Fruit fly (Drosophila melanogaster) whole organism, embryonic: ENCODE data around the gene fit.

Experiments
- Atf3 ChIP-seq: fragments of 200-800 bp; sonication (Bioruptor generic); optimal IDR thresholded peaks from 3 replicates; lab custom pipeline; 2016; ENCODE audit warnings: missing biosample characterization, missing genetic modification characterization
- BtbVII ChIP-seq: fragments of 200-800 bp; sonication (Bioruptor generic); optimal IDR thresholded peaks from 3 replicates; lab custom pipeline; 2017; ENCODE audit warnings: missing biosample characterization, mild to moderate bottlenecking, missing genetic modification characterization
- CG10979 ChIP-seq: fragments of 200-800 bp; sonication (Bioruptor generic); optimal IDR thresholded peaks from 2 replicates; lab custom pipeline; 2018; ENCODE audit warnings: missing biosample characterization, mild to moderate bottlenecking, missing genetic modification characterization, moderate library complexity
- CG12299 ChIP-seq: fragments of 200-800 bp; sonication (Bioruptor generic); optimal IDR thresholded peaks from 2 replicates; lab custom pipeline; 2018; ENCODE audit warnings: missing biosample characterization, mild to moderate bottlenecking, missing genetic modification characterization
- CG13424 ChIP-seq: fragments of 200-800 bp; sonication (Bioruptor generic); optimal IDR thresholded peaks from 2 replicates; lab custom pipeline; 2019; ENCODE audit warnings: missing biosample characterization, mild to moderate bottlenecking, missing genetic modification characterization, moderate library complexity
- CG13624 ChIP-seq: fragments of 200-800 bp; sonication (Bioruptor generic); optimal IDR thresholded peaks from 2 replicates; lab custom pipeline; 2016; ENCODE audit warnings: missing biosample characterization, missing genetic modification characterization
- CG15073 ChIP-seq: fragments of 200-800 bp; sonication (Bioruptor generic); optimal IDR thresholded peaks from 2 replicates; lab custom pipeline; 2016; ENCODE audit warnings: missing biosample characterization, missing genetic modification characterization
- CG15601 ChIP-seq: fragments of 200-800 bp; sonication (Bioruptor generic); optimal IDR thresholded peaks from 3 replicates; lab custom pipeline; 2019; ENCODE audit warnings: missing biosample characterization, mild to moderate bottlenecking, missing genetic modification characterization, moderate library complexity
- CG16863 ChIP-seq: fragments of 200-800 bp; sonication (Bioruptor generic); optimal IDR thresholded peaks from 3 replicates; lab custom pipeline; 2016; ENCODE audit warnings: missing biosample characterization, missing genetic modification characterization
- CG17361 ChIP-seq: fragments of 200-800 bp; sonication (Bioruptor generic); IDR thresholded peaks from 3 replicates; pipeline ENCODE4 v1.3.6; 2022; ENCODE audit warnings: missing biosample characterization, missing genetic modification characterization
- CG17802 ChIP-seq: fragments of 200-800 bp; sonication (Bioruptor generic); optimal IDR thresholded peaks from 2 replicates; lab custom pipeline; 2018; ENCODE audit warnings: missing biosample characterization, mild to moderate bottlenecking, missing genetic modification characterization, moderate library complexity
- CG18764 ChIP-seq: fragments of 200-800 bp; sonication (Bioruptor generic); optimal IDR thresholded peaks from 3 replicates; lab custom pipeline; 2016; ENCODE audit warnings: missing biosample characterization, missing genetic modification characterization
- CG31441 ChIP-seq: fragments of 200-800 bp; sonication (Bioruptor generic); IDR thresholded peaks from 2 replicates; pipeline ENCODE4 v1.3.6; 2022; ENCODE audit warnings: missing biosample characterization, missing genetic modification characterization
- CG32772 ChIP-seq: fragments of 200-800 bp; sonication (Bioruptor generic); IDR thresholded peaks from 2 replicates; pipeline ENCODE4 v1.3.6; 2022; ENCODE audit warnings: missing biosample characterization, missing genetic modification characterization
- CG5180 ChIP-seq: fragments of 200-800 bp; sonication (Bioruptor generic); optimal IDR thresholded peaks from 3 replicates; lab custom pipeline; 2017; ENCODE audit warnings: missing biosample characterization, missing genetic modification characterization, mild to moderate bottlenecking, moderate library complexity, missing genetic modification reagents
- CG5953 ChIP-seq: fragments of 200-800 bp; sonication (Bioruptor generic); IDR thresholded peaks from 2 replicates; pipeline ENCODE4 v1.3.6; 2022; ENCODE audit warnings: missing biosample characterization, missing genetic modification characterization
- CG6254 ChIP-seq: fragments of 200-800 bp; sonication (Bioruptor generic); optimal IDR thresholded peaks from 3 replicates; lab custom pipeline; 2017; ENCODE audit warnings: mild to moderate bottlenecking, missing biosample characterization, missing genetic modification reagents, missing genetic modification characterization
- CG6654 ChIP-seq: fragments of 200-800 bp; sonication (Bioruptor generic); optimal IDR thresholded peaks from 2 replicates; lab custom pipeline; 2017; ENCODE audit warnings: missing biosample characterization, mild to moderate bottlenecking, missing genetic modification characterization
- CG7556 ChIP-seq: fragments of 200-800 bp; sonication (Bioruptor generic); optimal IDR thresholded peaks from 2 replicates; lab custom pipeline; 2017; ENCODE audit warnings: missing biosample characterization, mild to moderate bottlenecking, missing genetic modification characterization
- CG7928 ChIP-seq: fragments of 200-800 bp; sonication (Bioruptor generic); optimal IDR thresholded peaks from 2 replicates; lab custom pipeline; 2017; ENCODE audit warnings: missing biosample characterization, mild to moderate bottlenecking, missing genetic modification characterization
- CG8359 ChIP-seq: fragments of 200-800 bp; sonication (Bioruptor generic); optimal IDR thresholded peaks from 2 replicates; lab custom pipeline; 2017; ENCODE audit warnings: missing biosample characterization, mild to moderate bottlenecking, missing genetic modification characterization, borderline replicate concordance
- CG9876 ChIP-seq: fragments of 200-800 bp; sonication (Bioruptor generic); optimal IDR thresholded peaks from 2 replicates; lab custom pipeline; 2016; ENCODE audit warnings: missing biosample characterization, missing genetic modification characterization
- Camta ChIP-seq: fragments of 200-800 bp; sonication (Bioruptor generic); optimal IDR thresholded peaks from 2 replicates; lab custom pipeline; 2016; ENCODE audit warnings: missing biosample characterization, missing genetic modification characterization
- CkIIα-i1 ChIP-seq: fragments of 200-800 bp; sonication (Bioruptor generic); IDR thresholded peaks from 2 replicates; pipeline ENCODE4 v1.3.6; 2022; ENCODE audit warnings: missing biosample characterization, missing genetic modification characterization
- Dad ChIP-seq: fragments of 200-800 bp; sonication (Bioruptor generic); optimal IDR thresholded peaks from 3 replicates; lab custom pipeline; 2016; ENCODE audit warnings: missing biosample characterization, missing genetic modification characterization
- Dll ChIP-seq: fragments of 200-800 bp; sonication (Bioruptor generic); IDR thresholded peaks from 4 replicates; pipeline ENCODE4 v1.3.6; 2022; ENCODE audit warnings: missing biosample characterization, missing genetic modification characterization; ENCODE audit not compliant: partially characterized antibody
- E2f1 ChIP-seq: fragments of 200-800 bp; sonication (Bioruptor generic); IDR thresholded peaks from 2 replicates; pipeline ENCODE4 v1.3.6; 2022; ENCODE audit warnings: missing biosample characterization, missing genetic modification characterization
- HHEX ChIP-seq: fragments of 200-800 bp; sonication (Bioruptor generic); optimal IDR thresholded peaks from 3 replicates; lab custom pipeline; 2017; ENCODE audit warnings: missing biosample characterization, mild to moderate bottlenecking, missing genetic modification characterization, missing genetic modification reagents
- HLHmδ ChIP-seq: fragments of 200-800 bp; sonication (Bioruptor generic); optimal IDR thresholded peaks from 2 replicates; lab custom pipeline; 2018; ENCODE audit warnings: missing biosample characterization, mild to moderate bottlenecking, missing genetic modification characterization, moderate library complexity
- Hand ChIP-seq: fragments of 200-800 bp; sonication (Bioruptor generic); optimal IDR thresholded peaks from 2 replicates; lab custom pipeline; 2017; ENCODE audit warnings: mild to moderate bottlenecking, missing biosample characterization, missing genetic modification reagents, missing genetic modification characterization
- Hr39 ChIP-seq: fragments of >200 bp; optimal IDR thresholded peaks from 2 replicates; lab custom pipeline; 2017
- Hr51 ChIP-seq, 2 experiments: fragments of 200-800 bp; sonication (Bioruptor generic); optimal IDR thresholded peaks; 2 replicates in 1 of 2; 3 replicates in 1 of 2; lab custom pipeline; 2016 to 2018; ENCODE audit warnings: missing biosample characterization in 2 of 2, missing genetic modification characterization in 2 of 2, mild to moderate bottlenecking in 1 of 2, moderate library complexity in 1 of 2
- Hr78 ChIP-seq, 2 experiments: fragments of 200-800 bp in 1 of 2; fragments of >200 bp in 1 of 2; sonication (Bioruptor generic) in 1 of 2; optimal IDR thresholded peaks; 2 replicates each; lab custom pipeline; 2017 to 2019; ENCODE audit warnings: missing biosample characterization in 2 of 2, missing genetic modification characterization in 2 of 2, mild to moderate bottlenecking in 1 of 2, moderate library complexity in 1 of 2
- Ptx1 ChIP-seq: fragments of 200-800 bp; sonication (Bioruptor generic); IDR thresholded peaks from 2 replicates; pipeline ENCODE4 v1.3.6; 2022; ENCODE audit warnings: missing biosample characterization, missing genetic modification characterization
- Taf1 ChIP-seq: fragments of 200-800 bp; sonication (Bioruptor generic); IDR thresholded peaks from 2 replicates; pipeline ENCODE4 v1.3.6; 2022; ENCODE audit warnings: missing biosample characterization, missing genetic modification characterization
- ato ChIP-seq: fragments of 200-800 bp; sonication (Bioruptor generic); IDR thresholded peaks from 2 replicates; pipeline ENCODE4 v1.3.6; 2022; ENCODE audit warnings: missing biosample characterization, missing genetic modification characterization; ENCODE audit not compliant: partially characterized antibody
- az2 ChIP-seq: fragments of 200-800 bp; sonication (Bioruptor generic); optimal IDR thresholded peaks from 3 replicates; lab custom pipeline; 2016; ENCODE audit warnings: missing biosample characterization, missing genetic modification characterization
- bsh ChIP-seq, 2 experiments: fragments of 200-800 bp; sonication (Bioruptor generic); optimal IDR thresholded peaks; 2 replicates each; lab custom pipeline; 2017 to 2018; ENCODE audit warnings: mild to moderate bottlenecking in 2 of 2, missing biosample characterization in 2 of 2, missing genetic modification characterization in 2 of 2, moderate library complexity in 1 of 2
- caup ChIP-seq: fragments of 200-800 bp; sonication (Bioruptor generic); optimal IDR thresholded peaks from 3 replicates; lab custom pipeline; 2017; ENCODE audit warnings: missing biosample characterization, mild to moderate bottlenecking, missing genetic modification characterization, moderate library complexity; ENCODE audit not compliant: severe bottlenecking
- ci ChIP-seq: fragments of 200-800 bp; sonication (Bioruptor generic); IDR thresholded peaks from 3 replicates; pipeline ENCODE4 v1.3.6; 2022; ENCODE audit warnings: missing biosample characterization, missing genetic modification characterization
- croc ChIP-seq: fragments of 200-800 bp; sonication (Bioruptor generic); conservative IDR thresholded peaks from 3 replicates; pipeline ENCODE4 v1.3.6; 2022; ENCODE audit warnings: missing biosample characterization, missing genetic modification characterization
- dati ChIP-seq: fragments of 200-800 bp; sonication (Bioruptor generic); IDR thresholded peaks from 2 replicates; pipeline ENCODE4 v1.3.6; 2022; ENCODE audit warnings: missing biosample characterization, missing genetic modification characterization
- eyg ChIP-seq: fragments of 200-800 bp; sonication (Bioruptor generic); optimal IDR thresholded peaks from 3 replicates; lab custom pipeline; 2016; ENCODE audit warnings: missing biosample characterization, missing genetic modification characterization
- gt ChIP-seq: fragments of 200-800 bp; sonication (Bioruptor generic); IDR thresholded peaks from 2 replicates; pipeline ENCODE4 v1.3.6; 2022; ENCODE audit warnings: missing biosample characterization, missing genetic modification characterization
- insv ChIP-seq, 2 experiments: fragments of 200-800 bp; sonication (Bioruptor generic); optimal IDR thresholded peaks; 3 replicates each; lab custom pipeline; 2016 to 2018; ENCODE audit warnings: missing biosample characterization in 2 of 2, missing genetic modification characterization in 2 of 2
- run ChIP-seq: fragments of 200-800 bp; sonication (Bioruptor generic); optimal IDR thresholded peaks from 3 replicates; lab custom pipeline; 2018; ENCODE audit warnings: missing biosample characterization, mild to moderate bottlenecking, missing genetic modification characterization
- sens-2 ChIP-seq: fragments of 200-800 bp; sonication (Bioruptor generic); IDR thresholded peaks from 2 replicates; pipeline ENCODE4 v1.3.6; 2022; ENCODE audit warnings: missing biosample characterization, missing genetic modification characterization
- sqz ChIP-seq: fragments of 200-800 bp; sonication (Bioruptor generic); optimal IDR thresholded peaks from 3 replicates; lab custom pipeline; 2018; ENCODE audit warnings: missing biosample characterization, mild to moderate bottlenecking, missing genetic modification characterization
- ttk ChIP-seq: fragments of 200-800 bp; sonication (Bioruptor generic); IDR thresholded peaks from 2 replicates; pipeline ENCODE4 v2.1.2; 2022; ENCODE audit warnings: missing biosample characterization, missing genetic modification characterization
- zf30C ChIP-seq: fragments of 200-800 bp; sonication (Bioruptor generic); optimal IDR thresholded peaks from 3 replicates; lab custom pipeline; 2018; ENCODE audit warnings: missing biosample characterization, mild to moderate bottlenecking, missing genetic modification characterization

fit gene

DNA sequence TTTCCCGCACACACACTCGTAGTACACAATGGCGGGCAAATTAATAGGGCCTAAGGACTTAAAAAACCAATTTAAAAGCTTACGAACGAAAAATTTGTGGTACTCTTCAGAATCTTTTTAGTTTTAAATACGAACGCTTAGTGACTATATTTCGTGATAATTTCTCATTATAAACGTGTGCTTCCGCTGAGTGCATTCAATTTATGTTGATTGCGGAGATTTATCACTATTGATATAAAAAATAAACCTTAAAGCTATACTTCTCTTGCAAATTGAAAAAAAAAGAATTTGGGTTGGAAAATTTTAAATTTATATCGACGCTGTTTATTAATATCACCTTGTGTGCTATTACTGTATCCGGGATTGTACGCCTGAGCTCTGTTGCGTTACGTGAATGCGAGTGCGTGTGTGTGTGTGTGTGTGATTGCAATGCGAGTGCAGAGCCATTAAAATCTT lies 35.2 kb downstream of the fit start (continued):
- TF ChIP-seq CG13424 (tag; lab: Kevin White, UChicago): peak; percentile 75
- peak; percentile 65 for TF ChIP-seq CG6254 (GFP tag; lab: Kevin White, UChicago)
- TF ChIP-seq insv (GFP tag; optimal IDR thresholded peaks at IDR 0.05; lab: Kevin White, UChicago): no peak
- peak; percentile 0 for TF ChIP-seq run (tag; lab: Kevin White, UChicago)
- TF ChIP-seq BtbVII: peak; percentile 45
- TF ChIP-seq CG10979 (tag; lab: Kevin White, UChicago): peak; percentile 84
- peak; percentile 52 for TF ChIP-seq Ptx1 (GFP tag; lab: Robert Waterston, UW)
- no peak for TF ChIP-seq Hr39 (lab: Kevin White, UChicago)
- TF ChIP-seq CG6654 (GFP tag; lab: Kevin White, UChicago): peak; percentile 51
- peak; percentile 27 for TF ChIP-seq Dad
- TF ChIP-seq E2f1 (GFP tag; lab: Robert Waterston, UW): peak; percentile 56
- peak; percentile 57 for TF ChIP-seq Camta
- TF ChIP-seq CG31441 (GFP tag; lab: Robert Waterston, UW): peak; percentile 81
- TF ChIP-seq az2 (GFP tag; lab: Kevin White, UChicago): peak; percentile 75
- peak; percentile 61 for TF ChIP-seq CG8359 (GFP tag; lab: Kevin White, UChicago)
- TF ChIP-seq Hand (GFP tag; lab: Kevin White, UChicago): no peak
- TF ChIP-seq CG32772 (GFP tag; lab: Robert Waterston, UW): no peak
- no peak for TF ChIP-seq CG17802 (tag; lab: Kevin White, UChicago)
- TF ChIP-seq CG9876 (GFP tag; lab: Kevin White, UChicago): peak; percentile 24
- 0 out of 3 replicates have a peak, but pooled peaks have one; percentile 13 for TF ChIP-seq ci (GFP tag; lab: Robert Waterston, UW)
- peak; percentile 13 to 81 for TF ChIP-seq Hr51 (GFP tag; optimal IDR thresholded peaks at IDR 0.05; lab: Kevin White, UChicago)
- TF ChIP-seq CG15073 (GFP tag; lab: Kevin White, UChicago): no peak
- TF ChIP-seq CG15601 (tag; lab: Kevin White, UChicago): peak; percentile 56
- no peak for TF ChIP-seq ato
- no peak for TF ChIP-seq Dll
- peak; percentile 2 for TF ChIP-seq CG18764 (GFP tag; lab: Kevin White, UChicago)
- TF ChIP-seq CG7928 (GFP tag; lab: Kevin White, UChicago): no peak
- no peak for TF ChIP-seq HLHmδ (GFP tag; lab: Kevin White, UChicago)
- peak; percentile 59 for TF ChIP-seq sqz (GFP tag; lab: Kevin White, UChicago)
- TF ChIP-seq CG16863: peak; percentile 67
- no peak for TF ChIP-seq sens-2 (GFP tag; lab: Robert Waterston, UW)
- peak; percentile 41 for TF ChIP-seq caup (GFP tag; lab: Kevin White, UChicago)
- peak; percentile 27 for TF ChIP-seq eyg
- TF ChIP-seq Atf3: peak; percentile 16
- TF ChIP-seq CG7556: peak; percentile 84
- TF ChIP-seq HHEX (GFP tag; lab: Kevin White, UChicago): peak; percentile 69
- TF ChIP-seq CG17361 (GFP tag; lab: Robert Waterston, UW): peak; percentile 86
- no peak for TF ChIP-seq CkIIα-i1 (GFP tag; lab: Robert Waterston, UW)
- no peak for TF ChIP-seq dati (GFP tag; lab: Robert Waterston, UW)
- TF ChIP-seq Taf1 (GFP tag; lab: Robert Waterston, UW): no peak
- TF ChIP-seq zf30C (GFP tag; lab: Kevin White, UChicago): no peak
- 0 out of 2 replicates have a peak, but pooled peaks have one; percentile 56 for TF ChIP-seq ttk (GFP tag; lab: Robert Waterston, UW)
- TF ChIP-seq Hr78 (GFP tag; optimal IDR thresholded peaks at IDR 0.05; lab: Kevin White, UChicago): peak in 1 of 2 experiments; percentile 49
- peak; percentile 60 for TF ChIP-seq CG5180 (GFP tag; lab: Kevin White, UChicago)
- TF ChIP-seq croc (GFP tag; lab: Robert Waterston, UW): peak; percentile 32; the same call in 1 of the 3 replicates
- peak; percentile 41 for TF ChIP-seq CG12299 (tag; lab: Kevin White, UChicago)
- TF ChIP-seq bsh (GFP tag; optimal IDR thresholded peaks at IDR 0.05; lab: Kevin White, UChicago): peak; percentile 60 to 88
- TF ChIP-seq gt: no peak
- no peak for TF ChIP-seq CG13624 (GFP tag; lab: Kevin White, UChicago)
- no peak for TF ChIP-seq CG5953 (GFP tag; lab: Robert Waterston, UW)
